Fruit fly (Drosophila melanogaster) whole organism, embryonic: ENCODE measurements around the gene CG13949.

Source experiments
- Atf-2 ChIP-seq: fragments of 200-800 bp; sonication (Bioruptor generic); optimal IDR thresholded peaks from 2 replicates; lab custom pipeline; 2016; ENCODE audit warnings: missing biosample characterization, missing genetic modification characterization
- Atf3 ChIP-seq: fragments of 200-800 bp; sonication (Bioruptor generic); optimal IDR thresholded peaks from 3 replicates; lab custom pipeline; 2016; ENCODE audit warnings: missing biosample characterization, missing genetic modification characterization
- Blimp-1 ChIP-seq: fragments of 200-800 bp; sonication (Bioruptor generic); optimal IDR thresholded peaks from 3 replicates; lab custom pipeline; 2018; ENCODE audit warnings: missing biosample characterization, missing genetic modification characterization, mild to moderate bottlenecking, moderate library complexity, missing genetic modification reagents
- CG1024 ChIP-seq: fragments of 200-800 bp; sonication (Bioruptor generic); IDR thresholded peaks from 2 replicates; pipeline ENCODE4 v1.3.6; 2022; ENCODE audit warnings: missing biosample characterization, missing genetic modification characterization
- CG12942 ChIP-seq: fragments of 200-800 bp; sonication (Bioruptor generic); optimal IDR thresholded peaks from 3 replicates; lab custom pipeline; 2016; ENCODE audit warnings: missing biosample characterization, missing genetic modification characterization
- CG13894 ChIP-seq: fragments of 200-800 bp; sonication (Bioruptor generic); optimal IDR thresholded peaks from 3 replicates; lab custom pipeline; 2018; ENCODE audit warnings: missing biosample characterization, mild to moderate bottlenecking, missing genetic modification characterization, moderate library complexity
- CG14441 ChIP-seq: fragments of 200-800 bp; sonication (Bioruptor generic); IDR thresholded peaks from 2 replicates; pipeline ENCODE4 v1.3.6; 2022; ENCODE audit warnings: missing biosample characterization, missing genetic modification characterization
- CG14667 ChIP-seq: fragments of 200-800 bp; sonication (Bioruptor generic); IDR thresholded peaks from 2 replicates; pipeline ENCODE4 v1.3.6; 2022; ENCODE audit warnings: missing biosample characterization, missing genetic modification characterization
- CG1603 ChIP-seq: fragments of 200-800 bp; sonication (Bioruptor generic); optimal IDR thresholded peaks from 2 replicates; lab custom pipeline; 2019; ENCODE audit warnings: missing biosample characterization, mild to moderate bottlenecking, missing genetic modification characterization, moderate library complexity
- CG16813 ChIP-seq: fragments of 200-800 bp; sonication (Bioruptor generic); IDR thresholded peaks from 3 replicates; pipeline ENCODE4 v1.3.6; 2022; ENCODE audit warnings: missing biosample characterization, missing genetic modification characterization; ENCODE audit not compliant: partially characterized antibody
- CG18599 ChIP-seq: fragments of 200-800 bp; sonication (Bioruptor generic); optimal IDR thresholded peaks from 3 replicates; lab custom pipeline; 2017; ENCODE audit warnings: missing biosample characterization, missing genetic modification characterization, mild to moderate bottlenecking, moderate library complexity, missing genetic modification reagents
- CG30020 ChIP-seq: fragments of 200-800 bp; optimal IDR thresholded peaks from 2 replicates; lab custom pipeline; 2019; ENCODE audit warnings: missing biosample characterization, mild to moderate bottlenecking, missing genetic modification characterization, moderate library complexity
- CG31365 ChIP-seq: fragments of 200-800 bp; sonication (Bioruptor generic); optimal IDR thresholded peaks from 2 replicates; lab custom pipeline; 2018; ENCODE audit warnings: missing biosample characterization, mild to moderate bottlenecking, missing genetic modification characterization
- CG31441 ChIP-seq: fragments of 200-800 bp; sonication (Bioruptor generic); IDR thresholded peaks from 2 replicates; pipeline ENCODE4 v1.3.6; 2022; ENCODE audit warnings: missing biosample characterization, missing genetic modification characterization
- CG32767 ChIP-seq: fragments of 200-800 bp; sonication (Bioruptor generic); IDR thresholded peaks from 2 replicates; pipeline ENCODE4 v1.3.6; 2022; ENCODE audit warnings: missing biosample characterization, missing genetic modification characterization
- CG34376 ChIP-seq: fragments of 200-800 bp; sonication (Bioruptor generic); optimal IDR thresholded peaks from 2 replicates; lab custom pipeline; 2018; ENCODE audit warnings: missing biosample characterization, mild to moderate bottlenecking, missing genetic modification characterization
- CG4282 ChIP-seq: fragments of 200-800 bp; sonication (Bioruptor generic); optimal IDR thresholded peaks from 2 replicates; lab custom pipeline; 2016; ENCODE audit warnings: missing biosample characterization, missing genetic modification characterization
- CG4360 ChIP-seq: fragments of 200-800 bp; sonication (Bioruptor generic); IDR thresholded peaks from 2 replicates; pipeline ENCODE4 v1.3.6; 2022; ENCODE audit warnings: missing biosample characterization, missing genetic modification characterization
- CG4820 ChIP-seq: fragments of 200-800 bp; sonication (Bioruptor generic); optimal IDR thresholded peaks from 3 replicates; lab custom pipeline; 2016; ENCODE audit warnings: missing biosample characterization, missing genetic modification characterization
- CG7839 ChIP-seq: fragments of 200-800 bp; sonication (Bioruptor generic); optimal IDR thresholded peaks from 3 replicates; lab custom pipeline; 2018; ENCODE audit warnings: missing biosample characterization, mild to moderate bottlenecking, missing genetic modification characterization, moderate library complexity
- CG9817 ChIP-seq: fragments of 200-800 bp; sonication (Bioruptor generic); optimal IDR thresholded peaks from 2 replicates; lab custom pipeline; 2018; ENCODE audit warnings: missing biosample characterization, mild to moderate bottlenecking, missing genetic modification characterization, moderate library complexity
- CTCF ChIP-seq: fragments of 200-800 bp; sonication (Bioruptor generic); optimal IDR thresholded peaks from 2 replicates; lab custom pipeline; 2017; ENCODE audit warnings: missing biosample characterization, mild to moderate bottlenecking, missing genetic modification characterization, moderate library complexity
- Doc2 ChIP-seq: fragments of 200-800 bp; sonication (Bioruptor generic); IDR thresholded peaks from 2 replicates; pipeline ENCODE4 v1.3.6; 2022; ENCODE audit warnings: missing biosample characterization, missing genetic modification characterization
- Ets97D ChIP-seq: fragments of 200-800 bp; sonication (Bioruptor generic); optimal IDR thresholded peaks from 3 replicates; lab custom pipeline; 2016; ENCODE audit warnings: missing biosample characterization, missing genetic modification characterization
- H2.0 ChIP-seq: fragments of 200-800 bp; sonication (Bioruptor generic); IDR thresholded peaks from 2 replicates; pipeline ENCODE4 v1.3.6; 2022; ENCODE audit warnings: missing biosample characterization, missing genetic modification characterization
- HLH3B ChIP-seq: fragments of 200-800 bp; sonication (Bioruptor generic); IDR thresholded peaks from 2 replicates; pipeline ENCODE4 v1.3.6; 2022; ENCODE audit warnings: missing biosample characterization, missing genetic modification characterization
- HmgZ ChIP-seq: fragments of 200-800 bp; sonication (Bioruptor generic); optimal IDR thresholded peaks from 2 replicates; lab custom pipeline; 2018; ENCODE audit warnings: missing biosample characterization, mild to moderate bottlenecking, missing genetic modification characterization
- Med ChIP-seq: fragments of 200-800 bp; sonication (Bioruptor generic); peaks from one replicate; lab custom pipeline; 2016; ENCODE audit warnings: missing biosample characterization, missing genetic modification characterization, mild to moderate bottlenecking, inconsistent platforms, moderate library complexity
- NC2α ChIP-seq: fragments of 200-800 bp; sonication (Bioruptor generic); optimal IDR thresholded peaks from 2 replicates; lab custom pipeline; 2016; ENCODE audit warnings: missing biosample characterization, missing genetic modification characterization
- Oli ChIP-seq: fragments of 200-800 bp; sonication (Bioruptor generic); optimal IDR thresholded peaks from 2 replicates; lab custom pipeline; 2018; ENCODE audit warnings: missing biosample characterization, mild to moderate bottlenecking, missing genetic modification characterization, moderate library complexity
- Scr ChIP-seq: fragments of 200-800 bp; sonication (Bioruptor generic); IDR thresholded peaks from 2 replicates; pipeline ENCODE4 v1.3.6; 2022; ENCODE audit warnings: missing biosample characterization, missing genetic modification characterization; ENCODE audit not compliant: partially characterized antibody
- Side ChIP-seq: fragments of 200-800 bp; sonication (Bioruptor generic); optimal IDR thresholded peaks from 2 replicates; lab custom pipeline; 2016; ENCODE audit warnings: missing biosample characterization, missing genetic modification characterization
- Spps ChIP-seq: fragments of 200-800 bp; sonication (Bioruptor generic); optimal IDR thresholded peaks from 2 replicates; lab custom pipeline; 2018; ENCODE audit warnings: missing biosample characterization, mild to moderate bottlenecking, missing genetic modification characterization
- Ssrp ChIP-seq: fragments of 200-800 bp; sonication (Bioruptor generic); optimal IDR thresholded peaks from 2 replicates; lab custom pipeline; 2018; ENCODE audit warnings: missing biosample characterization, mild to moderate bottlenecking, missing genetic modification characterization, moderate library complexity
- Tbp ChIP-seq: fragments of >200 bp; optimal IDR thresholded peaks from 2 replicates; lab custom pipeline; 2018; ENCODE audit warnings: missing biosample characterization, missing genetic modification characterization
- ab ChIP-seq: fragments of 200-800 bp; sonication (Bioruptor generic); optimal IDR thresholded peaks from 2 replicates; lab custom pipeline; 2016; ENCODE audit warnings: missing biosample characterization, missing genetic modification characterization
- aop ChIP-seq: fragments of 200-800 bp; sonication (Bioruptor generic); IDR thresholded peaks from 2 replicates; pipeline ENCODE4 v1.3.6; 2022; ENCODE audit warnings: missing biosample characterization, missing genetic modification characterization
- ase ChIP-seq: fragments of 200-800 bp; sonication (Bioruptor generic); IDR thresholded peaks from 3 replicates; pipeline ENCODE4 v1.3.6; 2022; ENCODE audit warnings: missing biosample characterization, missing genetic modification characterization
- bigmax ChIP-seq: fragments of 200-800 bp; sonication (Bioruptor generic); optimal IDR thresholded peaks from 2 replicates; lab custom pipeline; 2018; ENCODE audit warnings: missing biosample characterization, mild to moderate bottlenecking, missing genetic modification characterization
- btn ChIP-seq: fragments of 200-800 bp; sonication (Bioruptor generic); optimal IDR thresholded peaks from 2 replicates; lab custom pipeline; 2016; ENCODE audit warnings: missing biosample characterization, missing genetic modification characterization
- da ChIP-seq: fragments of 200-800 bp; sonication (Bioruptor generic); optimal IDR thresholded peaks from 2 replicates; lab custom pipeline; 2016; ENCODE audit warnings: missing biosample characterization, missing genetic modification characterization
- esg ChIP-seq: fragments of 200-800 bp; sonication (Bioruptor generic); conservative IDR thresholded peaks from 2 replicates; pipeline ENCODE4 v1.3.6; 2022; ENCODE audit warnings: missing biosample characterization, missing genetic modification characterization
- eve ChIP-seq, 2 experiments: fragments of >200 bp; optimal IDR thresholded peaks; 2 replicates each; lab custom pipeline; 2017; ENCODE audit warnings: missing biosample characterization in 2 of 2, missing genetic modification characterization in 2 of 2
- eyg ChIP-seq: fragments of 200-800 bp; sonication (Bioruptor generic); optimal IDR thresholded peaks from 3 replicates; lab custom pipeline; 2016; ENCODE audit warnings: missing biosample characterization, missing genetic modification characterization
- knrl ChIP-seq: fragments of 200-800 bp; sonication (Bioruptor generic); IDR thresholded peaks from 3 replicates; pipeline ENCODE4 v1.3.6; 2022; ENCODE audit warnings: missing biosample characterization, missing genetic modification characterization; ENCODE audit not compliant: partially characterized antibody
- oc ChIP-seq: fragments of 200-800 bp; sonication (Bioruptor generic); optimal IDR thresholded peaks from 2 replicates; lab custom pipeline; 2018; ENCODE audit warnings: missing biosample characterization, mild to moderate bottlenecking, missing genetic modification characterization, moderate library complexity
- pb ChIP-seq: fragments of 200-800 bp; sonication (Bioruptor generic); optimal IDR thresholded peaks from 3 replicates; lab custom pipeline; 2016; ENCODE audit warnings: missing biosample characterization, missing genetic modification characterization
- sima ChIP-seq: fragments of 200-800 bp; sonication (Bioruptor generic); optimal IDR thresholded peaks from 2 replicates; lab custom pipeline; 2016; ENCODE audit warnings: missing biosample characterization, missing genetic modification characterization
- slp2 ChIP-seq: fragments of 200-800 bp; sonication (Bioruptor generic); optimal IDR thresholded peaks from 2 replicates; lab custom pipeline; 2016; ENCODE audit warnings: missing biosample characterization, missing genetic modification characterization
- so ChIP-seq: fragments of 200-800 bp; sonication (Bioruptor generic); IDR thresholded peaks from 3 replicates; pipeline ENCODE4 v1.3.6; 2022; ENCODE audit warnings: missing biosample characterization, missing genetic modification characterization
- sob ChIP-seq: fragments of 200-800 bp; sonication (Bioruptor generic); IDR thresholded peaks from 2 replicates; pipeline ENCODE4 v1.3.6; 2022; ENCODE audit warnings: missing biosample characterization, missing genetic modification characterization
- vvl ChIP-seq: fragments of 200-800 bp; sonication (Bioruptor generic); IDR thresholded peaks from 2 replicates; pipeline ENCODE4 v1.3.6; 2022; ENCODE audit warnings: missing biosample characterization, missing genetic modification characterization

The CG13949 gene

DNA sequence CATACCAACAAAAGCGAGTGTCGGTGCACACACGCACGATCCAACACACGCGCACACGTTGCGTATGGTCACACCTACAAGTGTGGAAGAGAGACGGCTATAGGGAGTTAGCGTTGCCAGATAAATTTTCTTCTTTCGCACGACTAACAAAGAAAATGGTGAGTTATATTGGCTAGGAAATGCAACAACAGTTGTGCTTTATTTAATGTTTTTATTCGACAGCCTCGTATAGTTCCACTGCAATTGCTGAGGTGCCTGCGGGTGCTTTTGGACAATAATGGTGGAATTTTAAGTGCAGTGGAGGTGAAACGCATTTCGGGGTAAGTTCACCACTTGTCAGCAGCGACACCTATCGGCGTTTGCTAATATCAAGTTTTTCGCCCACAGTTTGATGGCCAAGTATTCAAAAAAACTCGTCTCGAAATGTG lies 16.3 kb downstream of the CG13949 start (continued):
- TF ChIP-seq Doc2, result no peak
- no peak for TF ChIP-seq CG4360 (GFP tag; lab: Robert Waterston, UW)
- TF ChIP-seq H2.0 (GFP tag; lab: Robert Waterston, UW), result no peak
- TF ChIP-seq esg, result no peak
- no peak for TF ChIP-seq Blimp-1 (GFP tag; lab: Kevin White, UChicago)
- TF ChIP-seq Scr, result no peak
- no peak for TF ChIP-seq CG34376
- TF ChIP-seq slp2, result no peak
- no peak for TF ChIP-seq CG31441 (GFP tag; lab: Robert Waterston, UW)
- TF ChIP-seq CG32767 (GFP tag; lab: Robert Waterston, UW), result peak; percentile 62; the same call in 1 of the 2 replicates
- TF ChIP-seq Ets97D (GFP tag; lab: Kevin White, UChicago), result peak; percentile 12
- TF ChIP-seq ab, result no peak
- no peak for TF ChIP-seq NC2α (GFP tag; lab: Kevin White, UChicago)
- TF ChIP-seq Oli (tag; lab: Kevin White, UChicago), result no peak
- no peak for TF ChIP-seq sima (GFP tag; lab: Kevin White, UChicago)
- TF ChIP-seq HLH3B (GFP tag; lab: Robert Waterston, UW), result no peak
- no peak for TF ChIP-seq aop (GFP tag; lab: Robert Waterston, UW)
- no peak for TF ChIP-seq Tbp (GFP tag; lab: Kevin White, UChicago)
- TF ChIP-seq CG13894 (tag; lab: Kevin White, UChicago), result peak; percentile 63
- no peak for TF ChIP-seq pb (GFP tag; lab: Kevin White, UChicago)
- peak; percentile 10; the same call in 1 of the 3 replicates for TF ChIP-seq CG16813

DNA sequence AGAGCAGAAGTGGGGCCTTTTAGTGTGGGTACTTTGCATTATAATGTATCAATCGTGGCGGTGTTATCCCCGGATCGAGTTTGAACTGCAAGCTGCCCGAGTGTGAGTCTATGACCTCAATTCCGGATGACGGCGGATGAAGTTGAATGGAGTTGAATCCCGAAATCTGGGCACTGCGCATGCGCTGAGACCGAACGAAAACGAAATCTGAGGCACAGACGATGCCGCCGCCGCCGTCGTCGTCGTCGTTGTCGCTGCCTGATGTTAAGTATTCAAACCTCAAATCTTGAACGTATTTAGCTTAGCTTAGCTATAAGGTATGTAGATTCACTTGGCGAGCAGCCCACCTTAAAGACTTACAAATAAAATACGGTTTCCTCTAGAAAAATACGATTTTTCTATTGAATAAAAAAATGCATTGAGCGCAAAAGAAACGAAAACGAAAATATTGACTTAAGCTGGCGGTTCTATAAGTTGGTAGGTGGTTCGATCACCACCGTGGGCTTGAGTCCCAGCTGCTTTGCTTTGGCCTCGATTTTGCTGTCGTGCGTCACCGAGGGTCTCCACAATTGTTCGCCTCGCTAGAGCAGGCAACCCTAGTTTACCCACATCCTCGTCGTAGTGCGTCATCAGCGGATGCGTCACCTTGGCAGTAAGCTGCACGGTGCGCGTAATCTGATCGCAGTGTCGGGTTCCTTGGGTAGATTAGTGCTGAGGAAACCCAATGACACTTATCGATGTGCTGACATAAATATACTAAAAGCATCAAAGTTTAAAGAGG lies 18.8 kb downstream of the CG13949 start:
- no peak for TF ChIP-seq CG1603 (tag; lab: Kevin White, UChicago)
- TF ChIP-seq Med (GFP tag; lab: Kevin White, UChicago), result peak; percentile 64
- peak; percentile 38 for TF ChIP-seq sob
- TF ChIP-seq CG4282 (GFP tag; lab: Kevin White, UChicago), result no peak
- peak; percentile 17 for TF ChIP-seq Ssrp
- TF ChIP-seq vvl (GFP tag; lab: Robert Waterston, UW), result peak; percentile 34; the same call in 1 of the 2 replicates
- TF ChIP-seq so, result no peak
- no peak for TF ChIP-seq CG9817 (tag; lab: Kevin White, UChicago)
- TF ChIP-seq Side (GFP tag; lab: Kevin White, UChicago), result no peak
- TF ChIP-seq knrl (GFP tag; lab: Robert Waterston, UW), result 0 out of 3 replicates have a peak, but pooled peaks have one; percentile 16
- TF ChIP-seq oc (tag; lab: Kevin White, UChicago), result no peak
- TF ChIP-seq CG12942 (GFP tag; lab: Kevin White, UChicago), result no peak
- no peak for TF ChIP-seq Doc2
- TF ChIP-seq ase, result no peak
- no peak for TF ChIP-seq btn (GFP tag; lab: Kevin White, UChicago)
- TF ChIP-seq CG7839 (tag; lab: Kevin White, UChicago), result no peak
- TF ChIP-seq CG30020 (tag; lab: Kevin White, UChicago), result no peak
- no peak for TF ChIP-seq CTCF (GFP tag; lab: Kevin White, UChicago)
- TF ChIP-seq Atf-2, result no peak
- TF ChIP-seq Atf3 (GFP tag; lab: Kevin White, UChicago), result no peak
- TF ChIP-seq CG18599 (GFP tag; lab: Kevin White, UChicago), result no peak
- TF ChIP-seq CG14441 (GFP tag; lab: Robert Waterston, UW), result no peak
- no peak for TF ChIP-seq bigmax (GFP tag; lab: Kevin White, UChicago)
- no peak for TF ChIP-seq CG14667 (GFP tag; lab: Robert Waterston, UW)
- no peak for TF ChIP-seq Spps (tag; lab: Kevin White, UChicago)
- no peak for TF ChIP-seq CG1024 (GFP tag; lab: Robert Waterston, UW)
- TF ChIP-seq da (GFP tag; lab: Kevin White, UChicago), result no peak
- no peak for TF ChIP-seq eve (GFP tag; optimal IDR thresholded peaks at IDR 0.05; lab: Kevin White, UChicago)
- TF ChIP-seq HmgZ, result no peak
- TF ChIP-seq eyg (GFP tag; lab: Kevin White, UChicago), result no peak
- no peak for TF ChIP-seq CG4820
- no peak for TF ChIP-seq CG31365 (tag; lab: Kevin White, UChicago)
